Worm (Caenorhabditis elegans): ENCODE data around the gene dpy-27.

DNA sequence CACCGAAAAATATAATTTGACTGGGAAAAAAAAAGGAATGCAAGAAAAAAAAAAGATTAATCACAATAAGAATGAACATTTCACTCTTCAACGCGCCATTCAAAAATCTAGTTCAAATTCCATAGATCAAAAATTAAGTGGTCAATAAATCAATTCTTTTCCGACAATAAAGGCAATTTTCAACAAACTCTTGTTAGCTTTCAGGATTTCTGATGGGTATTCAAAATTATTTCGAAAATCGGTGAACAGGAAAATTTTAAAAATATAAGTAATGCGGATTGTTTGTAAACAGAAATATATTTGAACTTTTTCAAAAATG lies 18.6 kb downstream of the dpy-27 start:
- no peak for TF ChIP-seq T22C8.4 (GFP tag; IDR thresholded peaks at IDR 0.05)
- TF ChIP-seq ztf-29 (GFP tag; IDR thresholded peaks at IDR 0.05): no peak
- no peak for TF ChIP-seq ztf-23 (GFP tag; IDR thresholded peaks at IDR 0.05)
- no peak for TF ChIP-seq flt-1 (GFP tag; IDR thresholded peaks at IDR 0.05)
- no peak for TF ChIP-seq med-1 (GFP tag; optimal IDR thresholded peaks at IDR 0.05; ENCODE audit: insufficient read depth)
- TF ChIP-seq tab-1 (GFP tag; IDR thresholded peaks at IDR 0.05): no peak
- TF ChIP-seq cog-1 (tag; optimal IDR thresholded peaks at IDR 0.05): no peak
- no peak for TF ChIP-seq klf-2 (GFP tag; conservative IDR thresholded peaks at IDR 0.05)
- no peak for TF ChIP-seq ref-1 (GFP tag; conservative IDR thresholded peaks at IDR 0.05)

Data from whole organism, midembryonic.